Fruit fly (Drosophila melanogaster) whole organism, pupa: ENCODE data around the gene msopa.

Source experiments
- CG10348 ChIP-seq: fragments of 200-800 bp; sonication (Bioruptor generic); IDR thresholded peaks from 2 replicates; pipeline ENCODE4 v1.3.6; 2022; ENCODE audit warnings: missing biosample characterization, missing genetic modification characterization
- CG12605 ChIP-seq: fragments of 200-800 bp; sonication (Bioruptor generic); IDR thresholded peaks from 2 replicates; pipeline ENCODE4 v1.3.6; 2022; ENCODE audit warnings: missing biosample characterization, missing genetic modification characterization
- CG13204 ChIP-seq: fragments of 200-800 bp; sonication (Bioruptor generic); optimal IDR thresholded peaks from 2 replicates; lab custom pipeline; 2018; ENCODE audit warnings: missing biosample characterization, mild to moderate bottlenecking, missing genetic modification characterization, moderate library complexity
- CG14655 ChIP-seq: fragments of 200-800 bp; sonication (Bioruptor generic); optimal IDR thresholded peaks from 3 replicates; lab custom pipeline; 2017; ENCODE audit warnings: mild to moderate bottlenecking, missing biosample characterization, missing genetic modification reagents, missing genetic modification characterization
- CG15710 ChIP-seq: fragments of 200-800 bp; sonication (Bioruptor generic); optimal IDR thresholded peaks from 2 replicates; lab custom pipeline; 2018; ENCODE audit warnings: missing biosample characterization, mild to moderate bottlenecking, missing genetic modification characterization, moderate library complexity
- CG17806 ChIP-seq: fragments of 200-800 bp; sonication (Bioruptor generic); optimal IDR thresholded peaks from 2 replicates; lab custom pipeline; 2018; ENCODE audit warnings: missing biosample characterization, mild to moderate bottlenecking, missing genetic modification characterization, moderate library complexity
- CG32121 ChIP-seq: fragments of 200-800 bp; sonication (Bioruptor generic); IDR thresholded peaks from 2 replicates; pipeline ENCODE4 v1.3.6; 2022; ENCODE audit warnings: missing biosample characterization, missing genetic modification characterization
- CG4496 ChIP-seq: fragments of 200-800 bp; sonication (Bioruptor generic); IDR thresholded peaks from 3 replicates; pipeline ENCODE4 v1.3.6; 2022; ENCODE audit warnings: missing biosample characterization, missing genetic modification characterization
- CG8159 ChIP-seq: fragments of 200-800 bp; sonication (Bioruptor generic); optimal IDR thresholded peaks from 3 replicates; lab custom pipeline; 2018; ENCODE audit warnings: missing biosample characterization, mild to moderate bottlenecking, missing genetic modification characterization, moderate library complexity
- CG8301 ChIP-seq: fragments of 200-800 bp; sonication (Bioruptor generic); optimal IDR thresholded peaks from 2 replicates; lab custom pipeline; 2018; ENCODE audit warnings: missing biosample characterization, mild to moderate bottlenecking, missing genetic modification characterization
- CG9948 ChIP-seq: fragments of 200-800 bp; sonication (Bioruptor generic); optimal IDR thresholded peaks from 2 replicates; lab custom pipeline; 2018; ENCODE audit warnings: missing biosample characterization, mild to moderate bottlenecking, missing genetic modification characterization, moderate library complexity
- D1 ChIP-seq: fragments of 200-800 bp; sonication (Bioruptor generic); optimal IDR thresholded peaks from 2 replicates; lab custom pipeline; 2018; ENCODE audit warnings: missing biosample characterization, mild to moderate bottlenecking, missing genetic modification characterization, moderate library complexity
- EcR ChIP-seq: fragments of 200-800 bp; sonication (Bioruptor generic); optimal IDR thresholded peaks from 3 replicates; lab custom pipeline; 2019; ENCODE audit warnings: missing biosample characterization, missing genetic modification characterization, mild to moderate bottlenecking, moderate library complexity, missing genetic modification reagents
- Ets98B ChIP-seq: fragments of 200-800 bp; sonication (Bioruptor generic); IDR thresholded peaks from 2 replicates; pipeline ENCODE4 v1.3.6; 2022; ENCODE audit warnings: missing biosample characterization, missing genetic modification characterization
- Pif1A ChIP-seq: fragments of 200-800 bp; sonication (Bioruptor generic); optimal IDR thresholded peaks from 3 replicates; lab custom pipeline; 2016; ENCODE audit warnings: missing biosample characterization, missing genetic modification characterization
- Pif1B ChIP-seq: fragments of 200-800 bp; sonication (Bioruptor generic); optimal IDR thresholded peaks from 3 replicates; lab custom pipeline; 2016; ENCODE audit warnings: missing biosample characterization, missing genetic modification characterization
- Snoo ChIP-seq: fragments of 200-800 bp; sonication (Bioruptor generic); optimal IDR thresholded peaks from 3 replicates; lab custom pipeline; 2017; ENCODE audit warnings: missing biosample characterization, mild to moderate bottlenecking, missing genetic modification characterization, inconsistent platforms
- fd96Ca ChIP-seq: fragments of 200-800 bp; sonication (Bioruptor generic); IDR thresholded peaks from 3 replicates; pipeline ENCODE4 v1.3.6; 2022; ENCODE audit warnings: missing biosample characterization, missing genetic modification characterization
- gl ChIP-seq: fragments of 200-800 bp; sonication (Bioruptor generic); optimal IDR thresholded peaks from 2 replicates; lab custom pipeline; 2018; ENCODE audit warnings: missing biosample characterization, mild to moderate bottlenecking, missing genetic modification characterization
- rn ChIP-seq: fragments of 200-800 bp; sonication (Bioruptor generic); IDR thresholded peaks from 2 replicates; pipeline ENCODE4 v1.3.6; 2022; ENCODE audit warnings: missing biosample characterization, missing genetic modification characterization

The msopa gene

DNA sequence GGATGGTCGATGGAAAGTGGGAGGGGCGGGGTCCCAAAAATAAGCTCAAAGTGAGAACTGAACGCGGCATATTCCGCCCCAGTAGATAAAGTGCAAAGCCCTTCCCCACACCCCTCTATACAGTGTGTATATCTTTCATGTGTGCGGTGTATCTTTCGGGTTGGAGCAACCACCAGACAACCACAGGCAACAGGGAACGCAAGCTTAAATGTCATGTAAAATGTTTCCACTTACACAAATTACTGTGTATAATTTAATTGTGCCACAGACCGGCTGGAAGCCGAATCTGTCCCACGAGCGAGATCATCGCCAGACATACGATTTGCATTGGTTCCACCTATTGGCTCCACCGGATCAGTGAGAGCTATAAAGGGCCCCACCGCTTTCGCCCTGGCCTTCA, at the start of gene msopa:
msopa (plus strand) TSS at position 301 of the 400 bp plus-strand sequence.
- TF ChIP-seq Snoo (tag; lab: Kevin White, UChicago), result no peak
- no peak for TF ChIP-seq Ets98B (GFP tag; lab: Robert Waterston, UW)
- TF ChIP-seq, all 21 proteins: peak for 0

DNA sequence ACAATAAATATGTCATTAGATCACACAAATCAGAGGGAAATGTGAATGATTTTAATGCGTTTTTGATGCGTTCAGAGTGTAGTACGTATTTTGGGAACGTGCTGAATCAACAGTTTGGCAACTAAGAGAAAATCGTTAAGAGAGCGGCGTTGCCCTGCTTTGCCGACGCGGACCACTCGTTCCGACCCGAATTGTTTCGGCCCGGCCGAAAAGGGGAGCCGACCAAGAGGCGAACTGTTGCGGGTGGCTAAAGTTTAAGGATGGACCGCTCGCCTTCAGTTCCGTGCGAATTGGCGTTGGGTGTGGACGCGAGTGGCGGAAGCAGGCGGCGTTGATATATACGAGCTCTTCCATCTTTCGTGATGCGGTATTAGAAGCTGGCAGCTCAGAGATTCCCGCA, 47.8 kb upstream of the msopa start, which contains the start of gene Oct-TyrR:
Oct-TyrR (plus strand) TSS at position 287 of the 400 bp plus-strand sequence.
- TF ChIP-seq EcR (GFP tag; lab: Kevin White, UChicago), result no peak
- TF ChIP-seq CG4496 (GFP tag; lab: Robert Waterston, UW), result 0 out of 3 replicates have a peak, but pooled peaks have one; percentile 26

DNA sequence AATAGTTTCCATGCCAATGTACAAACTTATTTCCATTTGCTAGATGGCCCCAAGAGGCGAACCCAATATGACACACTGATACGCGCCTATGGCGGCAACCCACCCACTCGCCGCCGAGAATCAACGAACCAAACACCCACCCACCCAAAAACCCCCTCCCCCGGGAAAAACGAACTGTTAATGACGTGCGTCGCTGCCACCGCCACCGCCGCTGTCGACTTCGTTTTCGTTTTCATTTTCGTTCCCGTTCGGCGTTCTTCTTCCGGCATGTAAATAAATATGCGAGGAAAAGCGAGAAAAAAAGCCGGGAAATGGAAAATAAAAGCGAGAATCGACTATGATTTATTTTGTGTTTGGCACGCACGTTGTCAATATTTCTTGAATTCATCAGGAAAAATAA, 31.4 kb upstream of the msopa start:
- no peak for TF ChIP-seq Ets98B (GFP tag; lab: Robert Waterston, UW)
- no peak for TF ChIP-seq Pif1B (GFP tag; lab: Kevin White, UChicago)
- TF ChIP-seq CG14655, result no peak
- TF ChIP-seq CG12605, result no peak
- TF ChIP-seq CG13204 (GFP tag; lab: Kevin White, UChicago), result no peak
- TF ChIP-seq CG8159 (tag; lab: Kevin White, UChicago), result no peak
- TF ChIP-seq Snoo (tag; lab: Kevin White, UChicago), result no peak
- no peak for TF ChIP-seq CG15710 (tag; lab: Kevin White, UChicago)
- TF ChIP-seq CG4496 (GFP tag; lab: Robert Waterston, UW), result no peak
- no peak for TF ChIP-seq Pif1A (GFP tag; lab: Kevin White, UChicago)
- no peak for TF ChIP-seq CG9948
- TF ChIP-seq fd96Ca (GFP tag; lab: Robert Waterston, UW), result no peak
- no peak for TF ChIP-seq CG32121 (GFP tag; lab: Robert Waterston, UW)

DNA sequence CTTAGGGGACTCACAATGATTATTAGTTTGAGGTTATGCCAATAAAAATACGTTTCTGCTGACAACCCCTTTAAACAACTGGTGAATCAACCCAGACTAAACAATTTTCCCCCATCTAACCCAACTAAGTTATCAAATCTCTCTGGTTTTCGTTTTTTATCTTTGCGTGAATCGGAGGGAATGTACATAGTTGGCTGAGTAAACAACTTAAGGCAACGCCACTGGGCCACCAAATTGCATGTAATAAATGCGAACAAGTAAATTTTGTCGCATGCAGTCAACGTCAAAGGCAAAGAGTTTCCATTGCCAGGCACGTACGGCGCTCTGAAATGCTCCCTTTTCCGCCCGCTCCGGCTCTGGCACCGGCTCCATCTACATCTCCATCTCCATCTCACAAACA, 29.2 kb upstream of the msopa start:
- no peak for TF ChIP-seq CG8159 (tag; lab: Kevin White, UChicago)
- TF ChIP-seq CG13204 (GFP tag; lab: Kevin White, UChicago), result no peak
- no peak for TF ChIP-seq gl
- no peak for TF ChIP-seq Ets98B (GFP tag; lab: Robert Waterston, UW)
- TF ChIP-seq Pif1A (GFP tag; lab: Kevin White, UChicago), result no peak
- no peak for TF ChIP-seq Snoo (tag; lab: Kevin White, UChicago)
- TF ChIP-seq CG17806, result no peak
- no peak for TF ChIP-seq Pif1B (GFP tag; lab: Kevin White, UChicago)
- TF ChIP-seq rn, result no peak
- TF ChIP-seq CG8301 (tag; lab: Kevin White, UChicago), result no peak
- no peak for TF ChIP-seq CG32121 (GFP tag; lab: Robert Waterston, UW)
- no peak for TF ChIP-seq CG15710 (tag; lab: Kevin White, UChicago)
- no peak for TF ChIP-seq CG14655
- no peak for TF ChIP-seq EcR (GFP tag; lab: Kevin White, UChicago)
- no peak for TF ChIP-seq CG4496 (GFP tag; lab: Robert Waterston, UW)
- TF ChIP-seq CG9948, result no peak

DNA sequence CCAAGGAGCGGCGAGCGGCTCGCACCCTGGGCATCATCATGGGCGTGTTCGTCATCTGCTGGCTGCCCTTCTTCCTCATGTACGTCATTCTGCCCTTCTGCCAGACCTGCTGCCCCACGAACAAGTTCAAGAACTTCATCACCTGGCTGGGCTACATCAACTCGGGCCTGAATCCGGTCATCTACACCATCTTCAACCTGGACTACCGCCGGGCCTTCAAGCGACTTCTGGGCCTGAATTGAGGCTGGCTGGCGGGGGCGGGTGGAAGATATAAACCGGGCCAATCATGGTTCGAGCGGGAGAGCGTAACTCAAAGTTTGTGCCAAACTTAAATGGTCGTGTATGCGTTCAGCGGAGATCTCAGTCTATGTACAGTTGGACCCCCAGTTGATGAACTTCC, 18.7 kb upstream of the msopa start:
- TF ChIP-seq CG10348 (GFP tag; lab: Robert Waterston, UW) (no peak), Pif1B (GFP tag; lab: Kevin White, UChicago) (no peak), D1 (tag; lab: Kevin White, UChicago) (no peak), CG17806 (no peak), CG12605 (no peak), gl (no peak), Snoo (tag; lab: Kevin White, UChicago) (no peak), EcR (GFP tag; lab: Kevin White, UChicago) (peak; percentile 51), Ets98B (GFP tag; lab: Robert Waterston, UW) (no peak), CG14655 (no peak), CG13204 (GFP tag; lab: Kevin White, UChicago) (peak; percentile 41), CG32121 (GFP tag; lab: Robert Waterston, UW) (no peak)
- TF ChIP-seq, all 21 proteins: peak for 2

DNA sequence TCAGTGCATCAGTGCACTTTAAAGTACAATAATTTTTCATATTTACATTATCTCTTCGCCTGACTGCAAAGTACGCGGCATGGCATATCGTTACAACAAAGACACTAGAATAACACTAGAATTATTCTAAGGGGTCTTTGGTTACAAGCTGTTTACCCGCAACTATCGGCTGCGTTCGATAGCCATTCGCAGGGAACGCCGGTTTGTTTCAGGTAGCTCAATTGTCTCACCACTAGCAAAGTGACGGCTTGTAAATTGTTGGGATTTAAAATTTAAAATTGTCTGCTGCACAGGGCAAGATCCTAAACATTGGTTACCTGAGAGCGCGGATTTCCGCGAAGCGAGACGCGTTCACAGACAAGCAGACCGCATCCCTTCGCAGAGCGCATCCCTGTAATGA, 16.8 kb upstream of the msopa start, which contains the start of gene CG14561:
CG14561 (plus strand) TSS at position 214 of the 400 bp plus-strand sequence.
- 0 out of 2 replicates have a peak, but pooled peaks have one; percentile 21 for TF ChIP-seq rn
- 0 out of 2 replicates have a peak, but pooled peaks have one; percentile 12 for TF ChIP-seq Ets98B (GFP tag; lab: Robert Waterston, UW)
- no peak for TF ChIP-seq D1 (tag; lab: Kevin White, UChicago)
- TF ChIP-seq Pif1A (GFP tag; lab: Kevin White, UChicago), result no peak
- 0 out of 3 replicates have a peak, but pooled peaks have one; percentile 8 for TF ChIP-seq CG4496 (GFP tag; lab: Robert Waterston, UW)

DNA sequence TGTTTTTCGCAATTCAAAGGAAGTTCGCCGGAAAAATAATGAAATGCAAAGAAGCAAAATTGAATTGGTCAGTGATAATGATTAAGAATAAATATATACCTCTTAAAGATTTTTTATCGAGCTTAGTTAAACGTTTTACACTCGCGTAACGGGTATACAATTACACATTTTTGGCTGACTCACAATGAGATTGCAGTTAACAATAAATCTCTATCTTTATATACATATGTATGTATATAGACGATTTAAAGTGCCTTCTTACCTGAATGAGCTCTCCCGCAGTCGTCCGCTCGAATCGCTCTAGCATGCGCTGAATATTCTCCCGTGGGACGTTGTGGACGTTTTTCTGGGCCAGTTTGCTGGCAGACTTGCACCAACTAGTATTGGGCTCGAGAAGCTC, 12.0 kb upstream of the msopa start:
- TF ChIP-seq CG9948, result no peak
- TF ChIP-seq, all 21 proteins: peak for 0
